Fruit fly (Drosophila melanogaster): Measurements from ENCODE around the gene beat-Vc.

- TF ChIP-seq psq (GFP tag; optimal IDR thresholded peaks at IDR 0.05) (no peak), h (GFP tag; optimal IDR thresholded peaks at IDR 0.05) (no peak), Hr78 (GFP tag; optimal IDR thresholded peaks at IDR 0.05) (no peak), Vsx2 (GFP tag; optimal IDR thresholded peaks at IDR 0.05; ENCODE audit: partially characterized antibody) (no peak), GATAd (GFP tag; optimal IDR thresholded peaks at IDR 0.05) (no peak), CG9705 (GFP tag; optimal IDR thresholded peaks at IDR 0.05) (no peak), sage (GFP tag; optimal IDR thresholded peaks at IDR 0.05) (no peak), N (GFP tag; optimal IDR thresholded peaks at IDR 0.05) (no peak)
Observed at dm6 chr3R:12803288-12803687, 20.3 kb upstream of the beat-Vc start.

All from whole organism, wandering third instar larva.